Worm (Caenorhabditis elegans): ENCODE data around the gene F33D4.4.

The F33D4.4 gene

ce11 chrIV:7734173-7734572 is 27.5 kb upstream of the F33D4.4 start:
- no peak for TF ChIP-seq ztf-4 (tag; optimal IDR thresholded peaks at IDR 0.05)
- no peak for TF ChIP-seq lin-15B (tag; optimal IDR thresholded peaks at IDR 0.05)
- TF ChIP-seq fos-1 (tag; optimal IDR thresholded peaks at IDR 0.05), result no peak
- no peak for TF ChIP-seq sea-2 (GFP tag; optimal IDR thresholded peaks at IDR 0.05)
- TF ChIP-seq nhr-28 (tag; optimal IDR thresholded peaks at IDR 0.05), result no peak
- TF ChIP-seq elt-3 (tag; optimal IDR thresholded peaks at IDR 0.05), result no peak
- TF ChIP-seq mml-1 (tag; optimal IDR thresholded peaks at IDR 0.05), result no peak
- TF ChIP-seq nhr-76 (tag; optimal IDR thresholded peaks at IDR 0.05), result no peak
- no peak for TF ChIP-seq nhr-11 (tag; optimal IDR thresholded peaks at IDR 0.05)
- no peak for TF ChIP-seq elt-2 (tag; optimal IDR thresholded peaks at IDR 0.05)
- no peak for TF ChIP-seq nhr-43 (tag; optimal IDR thresholded peaks at IDR 0.05; ENCODE audit: poor library complexity, severe bottlenecking)
- no peak for TF ChIP-seq daf-12 (tag; optimal IDR thresholded peaks at IDR 0.05)
- no peak for TF ChIP-seq ztf-11 (tag; optimal IDR thresholded peaks at IDR 0.05)
- TF ChIP-seq fkh-2 (tag; optimal IDR thresholded peaks at IDR 0.05), result no peak
- TF ChIP-seq nhr-237 (tag; optimal IDR thresholded peaks at IDR 0.05), result no peak
- TF ChIP-seq egl-27 (tag; optimal IDR thresholded peaks at IDR 0.05), result no peak
- no peak for TF ChIP-seq nhr-23 (tag; optimal IDR thresholded peaks at IDR 0.05)
- no peak for TF ChIP-seq nhr-12 (tag; optimal IDR thresholded peaks at IDR 0.05)

ce11 chrIV:7731960-7732359 is 25.3 kb upstream of the F33D4.4 start, which contains the start of the genes C50F7.9 and C50F7.3:
C50F7.9 (minus strand) TSS chrIV:7732060.
C50F7.3 (plus strand) TSS chrIV:7732329.
- TF ChIP-seq nhr-25 (tag; optimal IDR thresholded peaks at IDR 0.05) (no peak), egl-5 (tag; optimal IDR thresholded peaks at IDR 0.05) (no peak), lsy-12 (tag; optimal IDR thresholded peaks at IDR 0.05) (no peak), fos-1 (tag; optimal IDR thresholded peaks at IDR 0.05) (no peak), hmg-11 (tag; optimal IDR thresholded peaks at IDR 0.05) (no peak), mdl-1 (tag; optimal IDR thresholded peaks at IDR 0.05) (no peak), nhr-43 (tag; optimal IDR thresholded peaks at IDR 0.05; ENCODE audit: poor library complexity, severe bottlenecking) (no peak), nhr-237 (tag; optimal IDR thresholded peaks at IDR 0.05) (no peak), ztf-4 (tag; optimal IDR thresholded peaks at IDR 0.05) (no peak), unc-62 (GFP tag; optimal IDR thresholded peaks at IDR 0.05) (no peak), nhr-67 (tag; optimal IDR thresholded peaks at IDR 0.05) (no peak), nhr-23 (tag; optimal IDR thresholded peaks at IDR 0.05) (no peak)

- peak; percentile 14 for TF ChIP-seq lin-15B (tag; optimal IDR thresholded peaks at IDR 0.05)
- no peak for TF ChIP-seq nhr-76 (tag; optimal IDR thresholded peaks at IDR 0.05)
- TF ChIP-seq hmg-11 (tag; optimal IDR thresholded peaks at IDR 0.05), result no peak
Observed at ce11 chrIV:7728402-7728963, 21.8 kb upstream of the F33D4.4 start, which contains the start of gene sucg-1. sucg-1 (plus strand) TSS chrIV:7728913.

- TF ChIP-seq ceh-9 (tag; optimal IDR thresholded peaks at IDR 0.05), result no peak
- TF ChIP-seq zag-1 (tag; optimal IDR thresholded peaks at IDR 0.05), result no peak
- no peak for TF ChIP-seq skn-1 (tag; optimal IDR thresholded peaks at IDR 0.05)
- TF ChIP-seq elt-3 (tag; optimal IDR thresholded peaks at IDR 0.05), result no peak
- TF ChIP-seq aly-2 (tag; optimal IDR thresholded peaks at IDR 0.05), result no peak
- TF ChIP-seq nhr-237 (tag; optimal IDR thresholded peaks at IDR 0.05), result no peak
- no peak for TF ChIP-seq pha-4 (tag; optimal IDR thresholded peaks at IDR 0.05)
Observed at ce11 chrIV:7727258-7727657, 20.6 kb upstream of the F33D4.4 start.

- TF ChIP-seq elt-2 (tag; optimal IDR thresholded peaks at IDR 0.05), result peak; percentile 56
- TF ChIP-seq hmg-11 (tag; optimal IDR thresholded peaks at IDR 0.05), result no peak
- peak; percentile 8 for TF ChIP-seq pqm-1 (tag; optimal IDR thresholded peaks at IDR 0.05)
Observed at ce11 chrIV:7726325-7726724, 19.6 kb upstream of the F33D4.4 start, which contains the start of gene C50F7.5. C50F7.5 (plus strand) TSS chrIV:7726719.

- TF ChIP-seq ztf-4 (tag; optimal IDR thresholded peaks at IDR 0.05) (no peak), ceh-82 (tag; optimal IDR thresholded peaks at IDR 0.05) (no peak), daf-12 (tag; optimal IDR thresholded peaks at IDR 0.05) (no peak), lin-39 (tag; optimal IDR thresholded peaks at IDR 0.05) (peak; percentile 73), egl-27 (tag; optimal IDR thresholded peaks at IDR 0.05) (no peak), ceh-16 (tag; optimal IDR thresholded peaks at IDR 0.05) (no peak)
Observed at ce11 chrIV:7724912-7725311, 18.2 kb upstream of the F33D4.4 start.

All from whole organism, L3 larva.